Fruit fly (Drosophila melanogaster): Measurements from ENCODE around the gene CG11854.

Gene CG11854

dm6 chr3R:25247379-25247869, 5.6 kb downstream of the CG11854 start, which contains the start of the genes RpS27 and Nup37 (continued):
- TF ChIP-seq CG12104 (GFP tag; optimal IDR thresholded peaks at IDR 0.05) = peak; percentile 99
- TF ChIP-seq CG9609 (GFP tag; optimal IDR thresholded peaks at IDR 0.05) = peak; percentile 99
- peak; percentile 97 for TF ChIP-seq ATbp (GFP tag; optimal IDR thresholded peaks at IDR 0.05)
- TF ChIP-seq wek (GFP tag; optimal IDR thresholded peaks at IDR 0.05) = peak; percentile 97
- peak; percentile 88 for TF ChIP-seq bowl (GFP tag; IDR thresholded peaks at IDR 0.05)
- TF ChIP-seq eve (GFP tag; optimal IDR thresholded peaks at IDR 0.05) = no peak
- peak; percentile 96 for TF ChIP-seq CG17186 (GFP tag; optimal IDR thresholded peaks at IDR 0.05)
- TF ChIP-seq nerfin-2 (GFP tag; IDR thresholded peaks at IDR 0.05; ENCODE audit: partially characterized antibody) = no peak
- peak; percentile 94 for TF ChIP-seq CG1024 (GFP tag; IDR thresholded peaks at IDR 0.05)
- peak; percentile 90 for TF ChIP-seq ftz-f1 (GFP tag; optimal IDR thresholded peaks at IDR 0.05)
- peak; percentile 96 for TF ChIP-seq CG10366 (GFP tag; IDR thresholded peaks at IDR 0.05)
- TF ChIP-seq CG17802 (tag; optimal IDR thresholded peaks at IDR 0.05) = peak; percentile 94
- peak; percentile 93 for TF ChIP-seq stc (GFP tag; IDR thresholded peaks at IDR 0.05)
- TF ChIP-seq corto (GFP tag; optimal IDR thresholded peaks at IDR 0.05) = peak; percentile 71
- TF ChIP-seq btn (GFP tag; optimal IDR thresholded peaks at IDR 0.05) = peak; percentile 97
- TF ChIP-seq emc (GFP tag; optimal IDR thresholded peaks at IDR 0.05) = peak; percentile 99
- peak; percentile 48; the same call in 2 of the 3 replicates for TF ChIP-seq CG16813 (GFP tag; IDR thresholded peaks at IDR 0.05; ENCODE audit: partially characterized antibody)
- TF ChIP-seq twi (tag; optimal IDR thresholded peaks at IDR 0.05) = peak; percentile 93
- peak; percentile 83 for TF ChIP-seq sd (tag; optimal IDR thresholded peaks at IDR 0.05)
- peak; percentile 97 for TF ChIP-seq Sox100B (GFP tag; optimal IDR thresholded peaks at IDR 0.05)
- peak; percentile 96 for TF ChIP-seq ind (GFP tag; optimal IDR thresholded peaks at IDR 0.05)
- TF ChIP-seq Side (GFP tag; optimal IDR thresholded peaks at IDR 0.05) = peak; percentile 99
- peak; percentile 96 for TF ChIP-seq CG15514 (GFP tag; optimal IDR thresholded peaks at IDR 0.05)
- TF ChIP-seq aop (GFP tag; IDR thresholded peaks at IDR 0.05) = peak; percentile 80; the same call in 1 of the 2 replicates
- peak; percentile 94 for TF ChIP-seq D19B (GFP tag; optimal IDR thresholded peaks at IDR 0.05)
- peak; percentile 94 for TF ChIP-seq CG7372 (GFP tag; IDR thresholded peaks at IDR 0.05)
- TF ChIP-seq her (GFP tag; optimal IDR thresholded peaks at IDR 0.05) = peak; percentile 97
- TF ChIP-seq Kr (GFP tag; optimal IDR thresholded peaks at IDR 0.05) = peak; percentile 97
- peak; percentile 90 for TF ChIP-seq pfk (GFP tag; optimal IDR thresholded peaks at IDR 0.05)
- TF ChIP-seq rib (GFP tag; IDR thresholded peaks at IDR 0.05) = peak; percentile 91
- peak; percentile 96 for TF ChIP-seq CG9797 (GFP tag; optimal IDR thresholded peaks at IDR 0.05)
- peak; percentile 99 for TF ChIP-seq BtbVII (GFP tag; optimal IDR thresholded peaks at IDR 0.05)
- TF ChIP-seq caup (GFP tag; optimal IDR thresholded peaks at IDR 0.05; ENCODE audit: severe bottlenecking) = peak; percentile 100
- peak; percentile 99 for TF ChIP-seq Mes4 (GFP tag; optimal IDR thresholded peaks at IDR 0.05)
- peak; percentile 89 for TF ChIP-seq CG4404 (GFP tag; IDR thresholded peaks at IDR 0.05)
- TF ChIP-seq TFAM (GFP tag; optimal IDR thresholded peaks at IDR 0.05) = peak; percentile 93
- TF ChIP-seq Six4 (GFP tag; optimal IDR thresholded peaks at IDR 0.05) = peak; percentile 96
- TF ChIP-seq p53 (GFP tag; optimal IDR thresholded peaks at IDR 0.05) = peak; percentile 98
- TF ChIP-seq trh (GFP tag; optimal IDR thresholded peaks at IDR 0.05) = peak; percentile 98
- TF ChIP-seq fru (optimal IDR thresholded peaks at IDR 0.05) = no peak
- TF ChIP-seq Myb (GFP tag; optimal IDR thresholded peaks at IDR 0.05) = peak; percentile 94
- peak; percentile 98 for TF ChIP-seq CG4424 (GFP tag; optimal IDR thresholded peaks at IDR 0.05)
- TF ChIP-seq PHDP (tag; optimal IDR thresholded peaks at IDR 0.05) = peak; percentile 96
- peak; percentile 98 for TF ChIP-seq CG2875 (GFP tag; optimal IDR thresholded peaks at IDR 0.05)
- peak; percentile 92 for TF ChIP-seq CG2678 (tag; optimal IDR thresholded peaks at IDR 0.05)
- peak; percentile 95 for TF ChIP-seq lmd (GFP tag; IDR thresholded peaks at IDR 0.05)
- peak; percentile 99 for TF ChIP-seq CG3281 (GFP tag; optimal IDR thresholded peaks at IDR 0.05)
- peak; percentile 99 for TF ChIP-seq CG13775 (GFP tag; optimal IDR thresholded peaks at IDR 0.05)
- peak; percentile 94 for TF ChIP-seq CG17829 (tag; optimal IDR thresholded peaks at IDR 0.05)
- TF ChIP-seq nau (GFP tag; optimal IDR thresholded peaks at IDR 0.05) = peak; percentile 98
